Worm (Caenorhabditis elegans): Measurements from ENCODE around the gene R144.10.

Gene R144.10

ce11 chrIII:4986790-4987259 lies 15.3 kb downstream of the R144.10 start, which contains the start of the genes C27F2.10 and wdr-60 (continued):
- TF ChIP-seq ztf-3 (GFP tag; optimal IDR thresholded peaks at IDR 0.05) (no peak), lsl-1 (GFP tag; optimal IDR thresholded peaks at IDR 0.05) (peak; percentile 17)

DNA sequence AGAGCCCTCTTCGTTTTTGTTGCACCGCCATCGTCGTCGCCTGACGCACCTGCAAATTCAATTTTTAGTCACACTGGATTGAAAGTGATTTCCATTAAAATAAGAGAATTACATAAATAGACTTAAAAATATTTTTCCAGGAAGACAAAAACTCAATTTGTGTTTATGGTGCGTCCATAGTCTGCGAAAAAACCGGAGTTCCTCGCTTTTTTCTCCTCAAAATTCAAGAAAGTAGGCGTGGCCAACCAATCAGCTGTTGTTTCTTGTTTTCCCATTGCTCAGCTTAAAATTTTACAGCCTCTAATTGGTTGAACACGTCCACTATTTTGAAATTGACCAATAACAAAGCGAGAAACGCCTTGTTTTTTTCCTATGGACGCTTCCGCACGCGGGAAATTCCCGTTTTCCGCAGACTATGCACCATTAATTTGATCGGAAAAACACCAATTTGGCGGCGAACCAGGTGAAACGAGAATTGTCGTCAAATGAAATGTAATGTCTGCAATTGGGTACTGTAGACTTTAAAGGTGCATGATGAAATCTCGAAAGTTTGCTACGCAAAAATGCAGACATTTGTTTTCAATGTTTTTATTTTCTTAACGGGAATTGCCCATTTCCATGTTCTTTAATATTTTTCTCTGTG lies 17.6 kb downstream of the R144.10 start, which contains the start of gene C27F2.7:
Gene C27F2.7, minus strand, starts transcription at position 51 of the 643 bp plus-strand sequence.
- no peak for TF ChIP-seq snpc-4 (GFP tag; optimal IDR thresholded peaks at IDR 0.05)
- no peak for TF ChIP-seq snpc-4 (tag; optimal IDR thresholded peaks at IDR 0.05)
- TF ChIP-seq F57A8.1 (GFP tag; optimal IDR thresholded peaks at IDR 0.05) = no peak
- TF ChIP-seq C17E4.6 (GFP tag; IDR thresholded peaks at IDR 0.05) = peak; percentile 71; the same call in 1 of the 2 replicates
- TF ChIP-seq zim-3 (tag; optimal IDR thresholded peaks at IDR 0.05) = no peak
- TF ChIP-seq attf-5 (GFP tag; optimal IDR thresholded peaks at IDR 0.05) = no peak
- no peak for TF ChIP-seq Y67H2A.10 (GFP tag; conservative IDR thresholded peaks at IDR 0.05)
- peak; percentile 83 for TF ChIP-seq rcor-1 (GFP tag; IDR thresholded peaks at IDR 0.05)
- no peak for TF ChIP-seq dpff-1 (tag; optimal IDR thresholded peaks at IDR 0.05)
- TF ChIP-seq ztf-25 (GFP tag; IDR thresholded peaks at IDR 0.05) = 0 out of 2 replicates have a peak, but pooled peaks have one; percentile 38
- TF ChIP-seq F37B4.10 (GFP tag; IDR thresholded peaks at IDR 0.05) = no peak
- TF ChIP-seq egl-44 (GFP tag; IDR thresholded peaks at IDR 0.05) = no peak
- TF ChIP-seq nhr-120 (GFP tag; IDR thresholded peaks at IDR 0.05) = no peak
- peak; percentile 94 for TF ChIP-seq madf-6 (GFP tag; IDR thresholded peaks at IDR 0.05)
- no peak for TF ChIP-seq tbx-9 (tag; optimal IDR thresholded peaks at IDR 0.05; ENCODE audit: borderline replicate concordance)
- no peak for TF ChIP-seq mes-4 (tag; optimal IDR thresholded peaks at IDR 0.05)
- TF ChIP-seq ztf-22 (GFP tag; optimal IDR thresholded peaks at IDR 0.05) = no peak
- no peak for TF ChIP-seq nhr-179 (tag; optimal IDR thresholded peaks at IDR 0.05)
- TF ChIP-seq F33H1.4 (GFP tag; IDR thresholded peaks at IDR 0.05) = peak; percentile 76
- no peak for TF ChIP-seq F22D6.2 (tag; optimal IDR thresholded peaks at IDR 0.05)
- TF ChIP-seq ceh-40 (GFP tag; IDR thresholded peaks at IDR 0.05) = no peak
- no peak for TF ChIP-seq snpc-1.3 (tag; optimal IDR thresholded peaks at IDR 0.05; ENCODE audit: insufficient read depth)
- TF ChIP-seq cebp-1 (GFP tag; IDR thresholded peaks at IDR 0.05) = no peak
- TF ChIP-seq cebp-1 (tag; optimal IDR thresholded peaks at IDR 0.05) = no peak
- no peak for TF ChIP-seq K11D2.4 (GFP tag; IDR thresholded peaks at IDR 0.05)
- peak; percentile 47 for TF ChIP-seq dpl-1 (GFP tag; optimal IDR thresholded peaks at IDR 0.05)
- no peak for TF ChIP-seq nhr-80 (tag; optimal IDR thresholded peaks at IDR 0.05)
- no peak for TF ChIP-seq ceh-79 (tag; optimal IDR thresholded peaks at IDR 0.05)
- peak; percentile 58; the same call in 1 of the 2 replicates for TF ChIP-seq pbrm-1 (GFP tag; IDR thresholded peaks at IDR 0.05)
- no peak for TF ChIP-seq die-1 (tag; optimal IDR thresholded peaks at IDR 0.05)
- peak; percentile 92 for TF ChIP-seq nfya-2 (GFP tag; IDR thresholded peaks at IDR 0.05)
- no peak for TF ChIP-seq nhr-27 (tag; optimal IDR thresholded peaks at IDR 0.05)
- no peak for TF ChIP-seq akir-1 (GFP tag; optimal IDR thresholded peaks at IDR 0.05)
- no peak for TF ChIP-seq nhr-90 (tag; optimal IDR thresholded peaks at IDR 0.05)
- no peak for TF ChIP-seq T07F8.4 (tag; optimal IDR thresholded peaks at IDR 0.05)
- no peak for TF ChIP-seq ceh-100 (GFP tag; IDR thresholded peaks at IDR 0.05)
- no peak for TF ChIP-seq rpc-1 (optimal IDR thresholded peaks at IDR 0.05)
- TF ChIP-seq rpc-1 (tag; optimal IDR thresholded peaks at IDR 0.05) = no peak
- TF ChIP-seq lsy-27 (tag; optimal IDR thresholded peaks at IDR 0.05; ENCODE audit: borderline replicate concordance, insufficient read depth) = no peak
- TF ChIP-seq let-526 (GFP tag; IDR thresholded peaks at IDR 0.05) = no peak
- TF ChIP-seq efl-1 (GFP tag; optimal IDR thresholded peaks at IDR 0.05) = peak; percentile 82
- TF ChIP-seq lir-1 (GFP tag; conservative IDR thresholded peaks at IDR 0.05) = no peak
- TF ChIP-seq lin-35 (GFP tag; optimal IDR thresholded peaks at IDR 0.05) = no peak
- peak; percentile 45 for TF ChIP-seq unc-130 (GFP tag; optimal IDR thresholded peaks at IDR 0.05)
- no peak for TF ChIP-seq bed-1 (GFP tag; IDR thresholded peaks at IDR 0.05)

Measured in whole organism, young adult.